Fruit fly (Drosophila melanogaster) whole organism, embryonic: Measurements from ENCODE around the gene RapGAP1.

ENCODE experiments used
- Ada2b ChIP-seq: fragments of 200-800 bp; sonication (Bioruptor generic); IDR thresholded peaks from 2 replicates; pipeline ENCODE4 v1.3.6; 2022; ENCODE audit warnings: missing biosample characterization, missing genetic modification characterization
- Adf1 ChIP-seq: fragments of 200-800 bp; sonication (Bioruptor generic); IDR thresholded peaks from 2 replicates; pipeline ENCODE4 v1.3.6; 2022; ENCODE audit warnings: missing biosample characterization, missing genetic modification characterization
- Atf3 ChIP-seq: fragments of 200-800 bp; sonication (Bioruptor generic); optimal IDR thresholded peaks from 3 replicates; lab custom pipeline; 2016; ENCODE audit warnings: missing biosample characterization, missing genetic modification characterization
- Atf6 ChIP-seq: fragments of 200-800 bp; sonication (Bioruptor generic); IDR thresholded peaks from 2 replicates; pipeline ENCODE4 v1.3.6; 2022; ENCODE audit warnings: missing biosample characterization, missing genetic modification characterization
- CG11247 ChIP-seq: fragments of 200-800 bp; sonication (Bioruptor generic); IDR thresholded peaks from 2 replicates; pipeline ENCODE4 v1.3.6; 2022; ENCODE audit warnings: missing biosample characterization, missing genetic modification characterization
- CG11560 ChIP-seq: fragments of 200-800 bp; sonication (Bioruptor generic); IDR thresholded peaks from 3 replicates; pipeline ENCODE4 v1.3.6; 2022; ENCODE audit warnings: missing biosample characterization, missing genetic modification characterization
- CG12659 ChIP-seq: fragments of 200-800 bp; sonication (Bioruptor generic); optimal IDR thresholded peaks from 3 replicates; lab custom pipeline; 2017; ENCODE audit warnings: mild to moderate bottlenecking, missing biosample characterization, missing genetic modification reagents, missing genetic modification characterization
- CG15601 ChIP-seq: fragments of 200-800 bp; sonication (Bioruptor generic); optimal IDR thresholded peaks from 3 replicates; lab custom pipeline; 2019; ENCODE audit warnings: missing biosample characterization, mild to moderate bottlenecking, missing genetic modification characterization, moderate library complexity
- CG17802 ChIP-seq: fragments of 200-800 bp; sonication (Bioruptor generic); optimal IDR thresholded peaks from 2 replicates; lab custom pipeline; 2018; ENCODE audit warnings: missing biosample characterization, mild to moderate bottlenecking, missing genetic modification characterization, moderate library complexity
- CG18262 ChIP-seq: fragments of 200-800 bp; optimal IDR thresholded peaks from 3 replicates; lab custom pipeline; 2019; ENCODE audit warnings: missing biosample characterization, mild to moderate bottlenecking, missing genetic modification characterization, moderate library complexity
- CG18619 ChIP-seq: fragments of 200-800 bp; sonication (Bioruptor generic); optimal IDR thresholded peaks from 3 replicates; lab custom pipeline; 2017; ENCODE audit warnings: missing biosample characterization, mild to moderate bottlenecking, missing genetic modification characterization
- CG18764 ChIP-seq: fragments of 200-800 bp; sonication (Bioruptor generic); optimal IDR thresholded peaks from 3 replicates; lab custom pipeline; 2016; ENCODE audit warnings: missing biosample characterization, missing genetic modification characterization
- CG32767 ChIP-seq: fragments of 200-800 bp; sonication (Bioruptor generic); IDR thresholded peaks from 2 replicates; pipeline ENCODE4 v1.3.6; 2022; ENCODE audit warnings: missing biosample characterization, missing genetic modification characterization
- CG3407 ChIP-seq: fragments of 200-800 bp; sonication (Bioruptor generic); optimal IDR thresholded peaks from 2 replicates; lab custom pipeline; 2018; ENCODE audit warnings: missing biosample characterization, mild to moderate bottlenecking, missing genetic modification characterization
- CG4617 ChIP-seq: fragments of 200-800 bp; sonication (Bioruptor generic); optimal IDR thresholded peaks from 3 replicates; lab custom pipeline; 2016; ENCODE audit warnings: missing biosample characterization, missing genetic modification characterization, borderline replicate concordance
- CG6272 ChIP-seq: fragments of 200-800 bp; sonication (Bioruptor generic); IDR thresholded peaks from 2 replicates; pipeline ENCODE4 v1.3.6; 2022; ENCODE audit warnings: missing biosample characterization, missing genetic modification characterization
- CG8290 ChIP-seq, 3 experiments: fragments of 200-800 bp; sonication (Bioruptor generic); optimal IDR thresholded peaks; 2 replicates each; lab custom pipeline; 2016 to 2019; ENCODE audit warnings: missing biosample characterization in 3 of 3, missing genetic modification characterization in 3 of 3, mild to moderate bottlenecking in 2 of 3, moderate library complexity in 1 of 3
- CG9609 ChIP-seq: fragments of 200-800 bp; sonication (Bioruptor generic); optimal IDR thresholded peaks from 3 replicates; lab custom pipeline; 2016; ENCODE audit warnings: missing biosample characterization, missing genetic modification characterization
- CG9817 ChIP-seq: fragments of 200-800 bp; sonication (Bioruptor generic); optimal IDR thresholded peaks from 2 replicates; lab custom pipeline; 2018; ENCODE audit warnings: missing biosample characterization, mild to moderate bottlenecking, missing genetic modification characterization, moderate library complexity
- CG9932 ChIP-seq: fragments of 200-800 bp; sonication (Bioruptor generic); IDR thresholded peaks from 2 replicates; pipeline ENCODE4 v1.3.6; 2022; ENCODE audit warnings: missing biosample characterization, missing genetic modification characterization
- D19B ChIP-seq: fragments of 200-800 bp; sonication (Bioruptor generic); optimal IDR thresholded peaks from 2 replicates; lab custom pipeline; 2017; ENCODE audit warnings: missing biosample characterization, mild to moderate bottlenecking, missing genetic modification characterization
- Deaf1 ChIP-seq: fragments of 200-800 bp; optimal IDR thresholded peaks from 3 replicates; lab custom pipeline; 2019; ENCODE audit warnings: missing biosample characterization, mild to moderate bottlenecking, missing genetic modification characterization, moderate library complexity
- Doc2 ChIP-seq: fragments of 200-800 bp; sonication (Bioruptor generic); IDR thresholded peaks from 2 replicates; pipeline ENCODE4 v1.3.6; 2022; ENCODE audit warnings: missing biosample characterization, missing genetic modification characterization
- Eip74EF ChIP-seq, 2 experiments: fragments of 200-800 bp in 1 of 2; fragments of >200 bp in 1 of 2; sonication (Bioruptor generic) in 1 of 2; optimal IDR thresholded peaks; 2 replicates each; lab custom pipeline; 2017 to 2019; ENCODE audit warnings: missing biosample characterization in 2 of 2, missing genetic modification characterization in 2 of 2, mild to moderate bottlenecking in 1 of 2, moderate library complexity in 1 of 2
- HLH4C ChIP-seq: fragments of 200-800 bp; sonication (Bioruptor generic); IDR thresholded peaks from 3 replicates; pipeline ENCODE4 v1.3.6; 2022; ENCODE audit warnings: missing biosample characterization, missing genetic modification characterization; ENCODE audit not compliant: partially characterized antibody
- HmgD ChIP-seq: fragments of 200-800 bp; sonication (Bioruptor generic); optimal IDR thresholded peaks from 3 replicates; lab custom pipeline; 2016; ENCODE audit warnings: missing biosample characterization, missing genetic modification characterization
- Hsf ChIP-seq: fragments of 200-800 bp; sonication (Bioruptor generic); optimal IDR thresholded peaks from 3 replicates; lab custom pipeline; 2016; ENCODE audit warnings: missing biosample characterization, missing genetic modification characterization
- Lhr ChIP-seq: fragments of 200-800 bp; sonication (Bioruptor generic); optimal IDR thresholded peaks from 3 replicates; lab custom pipeline; 2017; ENCODE audit warnings: mild to moderate bottlenecking, missing biosample characterization, missing genetic modification reagents, missing genetic modification characterization
- Lim3 ChIP-seq: fragments of 200-800 bp; sonication (Bioruptor generic); IDR thresholded peaks from 2 replicates; pipeline ENCODE4 v1.3.6; 2022; ENCODE audit warnings: missing biosample characterization, missing genetic modification characterization
- NC2α ChIP-seq: fragments of 200-800 bp; sonication (Bioruptor generic); optimal IDR thresholded peaks from 2 replicates; lab custom pipeline; 2016; ENCODE audit warnings: missing biosample characterization, missing genetic modification characterization
- Oli ChIP-seq: fragments of 200-800 bp; sonication (Bioruptor generic); optimal IDR thresholded peaks from 2 replicates; lab custom pipeline; 2018; ENCODE audit warnings: missing biosample characterization, mild to moderate bottlenecking, missing genetic modification characterization, moderate library complexity
- PHDP ChIP-seq: fragments of 200-800 bp; sonication (Bioruptor generic); optimal IDR thresholded peaks from 3 replicates; lab custom pipeline; 2018; ENCODE audit warnings: missing biosample characterization, mild to moderate bottlenecking, missing genetic modification characterization, moderate library complexity
- Sin3A ChIP-seq: fragments of >200 bp; optimal IDR thresholded peaks from 2 replicates; lab custom pipeline; 2018
- Xrp1 ChIP-seq: fragments of 200-800 bp; sonication (Bioruptor generic); IDR thresholded peaks from 2 replicates; pipeline ENCODE4 v1.3.6; 2022; ENCODE audit warnings: missing biosample characterization, missing genetic modification characterization
- aop ChIP-seq: fragments of 200-800 bp; sonication (Bioruptor generic); IDR thresholded peaks from 2 replicates; pipeline ENCODE4 v1.3.6; 2022; ENCODE audit warnings: missing biosample characterization, missing genetic modification characterization
- ato ChIP-seq: fragments of 200-800 bp; sonication (Bioruptor generic); IDR thresholded peaks from 2 replicates; pipeline ENCODE4 v1.3.6; 2022; ENCODE audit warnings: missing biosample characterization, missing genetic modification characterization; ENCODE audit not compliant: partially characterized antibody
- dan ChIP-seq: fragments of 200-800 bp; sonication (Bioruptor generic); IDR thresholded peaks from 2 replicates; pipeline ENCODE4 v1.3.6; 2022; ENCODE audit warnings: missing biosample characterization, missing genetic modification characterization
- dm ChIP-seq: fragments of 200-800 bp; sonication (Bioruptor generic); optimal IDR thresholded peaks from 3 replicates; lab custom pipeline; 2016; ENCODE audit warnings: missing biosample characterization, missing genetic modification characterization
- fd96Cb ChIP-seq: fragments of 200-800 bp; sonication (Bioruptor generic); optimal IDR thresholded peaks from 2 replicates; lab custom pipeline; 2018; ENCODE audit warnings: missing biosample characterization, mild to moderate bottlenecking, missing genetic modification characterization, moderate library complexity
- fru ChIP-seq: fragments of >200 bp; optimal IDR thresholded peaks from 2 replicates; lab custom pipeline; 2017
- jigr1 ChIP-seq: fragments of 200-800 bp; sonication (Bioruptor generic); IDR thresholded peaks from 3 replicates; pipeline ENCODE4 v1.3.6; 2022; ENCODE audit warnings: missing biosample characterization, missing genetic modification characterization
- ken ChIP-seq: fragments of 200-800 bp; sonication (Bioruptor generic); IDR thresholded peaks from 3 replicates; pipeline ENCODE4 v1.3.6; 2022; ENCODE audit warnings: missing biosample characterization, missing genetic modification characterization
- mam ChIP-seq: fragments of 200-800 bp; sonication (Bioruptor generic); optimal IDR thresholded peaks from 3 replicates; lab custom pipeline; 2016; ENCODE audit warnings: missing biosample characterization, missing genetic modification characterization
- pho ChIP-seq: fragments of 200-800 bp; sonication (Bioruptor generic); optimal IDR thresholded peaks from 2 replicates; lab custom pipeline; 2016; ENCODE audit warnings: missing biosample characterization, missing genetic modification characterization
- pita ChIP-seq: fragments of 200-800 bp; sonication (Bioruptor generic); optimal IDR thresholded peaks from 2 replicates; lab custom pipeline; 2017; ENCODE audit warnings: missing biosample characterization, mild to moderate bottlenecking, missing genetic modification characterization
- pzg ChIP-seq: fragments of 200-800 bp; sonication (Bioruptor generic); optimal IDR thresholded peaks from 3 replicates; lab custom pipeline; 2018; ENCODE audit warnings: missing biosample characterization, mild to moderate bottlenecking, missing genetic modification characterization, moderate library complexity
- seq ChIP-seq: fragments of 200-800 bp; sonication (Bioruptor generic); IDR thresholded peaks from 2 replicates; pipeline ENCODE4 v1.3.6; 2022; ENCODE audit warnings: missing biosample characterization, missing genetic modification characterization
- sim ChIP-seq: fragments of 200-800 bp; sonication (Bioruptor generic); IDR thresholded peaks from 2 replicates; pipeline ENCODE4 v1.3.6; 2022; ENCODE audit warnings: missing biosample characterization, missing genetic modification characterization
- tx ChIP-seq: fragments of 200-800 bp; sonication (Bioruptor generic); optimal IDR thresholded peaks from 2 replicates; lab custom pipeline; 2016; ENCODE audit warnings: missing biosample characterization, missing genetic modification characterization
- zf30C ChIP-seq: fragments of 200-800 bp; sonication (Bioruptor generic); optimal IDR thresholded peaks from 3 replicates; lab custom pipeline; 2018; ENCODE audit warnings: missing biosample characterization, mild to moderate bottlenecking, missing genetic modification characterization
- zfh1 ChIP-seq: fragments of 200-800 bp; sonication (Bioruptor generic); IDR thresholded peaks from 3 replicates; pipeline ENCODE4 v1.3.6; 2022; ENCODE audit warnings: missing biosample characterization, missing genetic modification characterization

The RapGAP1 gene

dm6 chr2L:7512860-7513259 is 65.9 kb downstream of the RapGAP1 start (continued):
- TF ChIP-seq pita (GFP tag; lab: Kevin White, UChicago): no peak
- peak; percentile 68 for TF ChIP-seq tx (GFP tag; lab: Kevin White, UChicago)
- peak; percentile 90 for TF ChIP-seq zf30C (GFP tag; lab: Kevin White, UChicago)
- TF ChIP-seq Hsf (GFP tag; lab: Kevin White, UChicago): peak; percentile 70
- peak; percentile 25 for TF ChIP-seq CG17802 (tag; lab: Kevin White, UChicago)
- TF ChIP-seq HLH4C (GFP tag; lab: Robert Waterston, UW): no peak
- TF ChIP-seq NC2α (GFP tag; lab: Kevin White, UChicago): peak; percentile 12
- TF ChIP-seq CG9932 (GFP tag; lab: Robert Waterston, UW): peak; percentile 62
- peak in 1 of 2 experiments; percentile 6 for TF ChIP-seq Eip74EF (GFP tag; optimal IDR thresholded peaks at IDR 0.05; lab: Kevin White, UChicago)
- no peak for TF ChIP-seq Adf1
- peak; percentile 69 for TF ChIP-seq Atf6
- TF ChIP-seq jigr1 (GFP tag; lab: Robert Waterston, UW): 0 out of 3 replicates have a peak, but pooled peaks have one; percentile 46
- peak; percentile 46 for TF ChIP-seq CG4617
- peak; percentile 52; the same call in 1 of the 2 replicates for TF ChIP-seq CG6272 (GFP tag; lab: Robert Waterston, UW)
- TF ChIP-seq seq (GFP tag; lab: Robert Waterston, UW): peak; percentile 70
- peak; percentile 50 for TF ChIP-seq CG3407 (GFP tag; lab: Kevin White, UChicago)
- TF ChIP-seq Xrp1 (GFP tag; lab: Robert Waterston, UW): peak; percentile 91
- peak; percentile 42; the same call in 1 of the 3 replicates for TF ChIP-seq CG11560
- peak; percentile 69 for TF ChIP-seq mam
- peak; percentile 72 for TF ChIP-seq Ada2b (GFP tag; lab: Robert Waterston, UW)
- no peak for TF ChIP-seq pzg (GFP tag; lab: Kevin White, UChicago)
- TF ChIP-seq sim: peak; percentile 73; the same call in 1 of the 2 replicates
- TF ChIP-seq pho: peak; percentile 66
- TF ChIP-seq D19B (GFP tag; lab: Kevin White, UChicago): peak; percentile 10
- peak; percentile 22 for TF ChIP-seq HmgD (GFP tag; lab: Kevin White, UChicago)
- peak; percentile 84 for TF ChIP-seq CG18262 (tag; lab: Kevin White, UChicago)
- TF ChIP-seq CG32767 (GFP tag; lab: Robert Waterston, UW): peak; percentile 30; the same call in 1 of the 2 replicates
- TF ChIP-seq Deaf1 (tag; lab: Kevin White, UChicago): peak; percentile 31
- peak; percentile 7 for TF ChIP-seq Lhr (GFP tag; lab: Kevin White, UChicago)
- no peak; the same call in 1 of the 2 replicates for TF ChIP-seq aop (GFP tag; lab: Robert Waterston, UW)
- peak; percentile 22 for TF ChIP-seq CG8290 (GFP tag; optimal IDR thresholded peaks at IDR 0.05; lab: Kevin White, UChicago)
- peak in 1 of 2 experiments; percentile 36 for TF ChIP-seq CG8290 (tag; optimal IDR thresholded peaks at IDR 0.05; lab: Kevin White, UChicago)
- no peak for TF ChIP-seq Lim3 (GFP tag; lab: Robert Waterston, UW)
- TF ChIP-seq dm (GFP tag; lab: Kevin White, UChicago): peak; percentile 29
- TF ChIP-seq dan (GFP tag; lab: Robert Waterston, UW): peak; percentile 42; the same call in 1 of the 2 replicates
- peak; percentile 83; the same call in 2 of the 3 replicates for TF ChIP-seq zfh1 (GFP tag; lab: Robert Waterston, UW)
- peak; percentile 51; the same call in 1 of the 3 replicates for TF ChIP-seq ken (GFP tag; lab: Robert Waterston, UW)
- TF ChIP-seq fd96Cb (tag; lab: Kevin White, UChicago): peak; percentile 71
- TF ChIP-seq CG9609 (GFP tag; lab: Kevin White, UChicago): peak; percentile 57
- peak; percentile 61 for TF ChIP-seq Oli (tag; lab: Kevin White, UChicago)
- TF ChIP-seq ato (GFP tag; lab: Robert Waterston, UW): no peak
- no peak for TF ChIP-seq Sin3A
- peak; percentile 55 for TF ChIP-seq CG15601 (tag; lab: Kevin White, UChicago)
- no peak for TF ChIP-seq fru
- TF ChIP-seq CG11247 (GFP tag; lab: Robert Waterston, UW): peak; percentile 49; the same call in 1 of the 2 replicates
- TF ChIP-seq CG18619 (GFP tag; lab: Kevin White, UChicago): peak; percentile 50
- TF ChIP-seq CG9817: peak; percentile 51
- TF ChIP-seq Doc2 (GFP tag; lab: Robert Waterston, UW): no peak
- peak; percentile 62 for TF ChIP-seq PHDP
- TF ChIP-seq CG12659: peak; percentile 43
- peak; percentile 70 for TF ChIP-seq CG18764 (GFP tag; lab: Kevin White, UChicago)
- TF ChIP-seq Atf3: peak; percentile 57
